Worm (Caenorhabditis elegans): ENCODE data around the gene myrf-1.

DNA sequence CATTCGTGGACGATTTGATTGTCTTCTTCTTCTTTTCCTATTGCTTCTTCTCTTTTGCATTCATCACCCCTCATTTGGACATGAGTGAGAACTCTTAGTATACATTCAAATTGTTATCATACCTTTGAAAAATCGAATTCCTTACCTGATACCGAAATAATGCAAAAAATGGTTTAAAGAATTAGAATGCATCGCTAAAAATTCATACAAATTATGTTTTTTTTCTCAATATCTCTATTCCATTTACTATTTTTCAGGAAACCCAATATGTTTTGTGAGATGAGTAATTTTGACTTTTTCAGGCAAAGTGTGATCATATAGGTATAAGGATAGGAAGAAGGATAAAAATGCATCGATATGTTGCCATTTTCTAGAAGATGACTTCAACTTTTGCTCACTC lies 45.4 kb downstream of the myrf-1 start, which contains the start of gene ZK673.11:
- TF ChIP-seq tbx-37 (GFP tag; conservative IDR thresholded peaks at IDR 0.05) (no peak), ama-1 (optimal IDR thresholded peaks at IDR 0.05) (no peak), pes-1 (GFP tag; IDR thresholded peaks at IDR 0.05) (no peak), hmbx-1 (tag; optimal IDR thresholded peaks at IDR 0.05) (no peak)

Data from whole organism, early embryonic.